Fruit fly (Drosophila melanogaster) whole organism, embryonic: ENCODE measurements around the gene tub.
A peak's percentile ranks its signal among the peaks of the same experiment; 100 is the strongest.

Source experiments
- Adf1 ChIP-seq: fragments of 200-800 bp; sonication (Bioruptor generic); IDR thresholded peaks from 2 replicates; pipeline ENCODE4 v1.3.6; 2022; ENCODE audit warnings: missing biosample characterization, missing genetic modification characterization
- CG10543 ChIP-seq: fragments of 200-800 bp; sonication (Bioruptor generic); optimal IDR thresholded peaks from 3 replicates; lab custom pipeline; 2017; ENCODE audit warnings: missing biosample characterization, mild to moderate bottlenecking, missing genetic modification characterization, moderate library complexity
- CG11247 ChIP-seq: fragments of 200-800 bp; sonication (Bioruptor generic); IDR thresholded peaks from 2 replicates; pipeline ENCODE4 v1.3.6; 2022; ENCODE audit warnings: missing biosample characterization, missing genetic modification characterization
- CG15073 ChIP-seq: fragments of 200-800 bp; sonication (Bioruptor generic); optimal IDR thresholded peaks from 2 replicates; lab custom pipeline; 2016; ENCODE audit warnings: missing biosample characterization, missing genetic modification characterization
- CG18764 ChIP-seq: fragments of 200-800 bp; sonication (Bioruptor generic); optimal IDR thresholded peaks from 3 replicates; lab custom pipeline; 2016; ENCODE audit warnings: missing biosample characterization, missing genetic modification characterization
- CG30020 ChIP-seq: fragments of 200-800 bp; optimal IDR thresholded peaks from 2 replicates; lab custom pipeline; 2019; ENCODE audit warnings: missing biosample characterization, mild to moderate bottlenecking, missing genetic modification characterization, moderate library complexity
- CG31388 ChIP-seq: fragments of 200-800 bp; sonication (Bioruptor generic); optimal IDR thresholded peaks from 2 replicates; lab custom pipeline; 2016; ENCODE audit warnings: missing biosample characterization, missing genetic modification characterization
- CG4282 ChIP-seq: fragments of 200-800 bp; sonication (Bioruptor generic); optimal IDR thresholded peaks from 2 replicates; lab custom pipeline; 2016; ENCODE audit warnings: missing biosample characterization, missing genetic modification characterization
- CG4360 ChIP-seq: fragments of 200-800 bp; sonication (Bioruptor generic); IDR thresholded peaks from 2 replicates; pipeline ENCODE4 v1.3.6; 2022; ENCODE audit warnings: missing biosample characterization, missing genetic modification characterization
- CG6654 ChIP-seq: fragments of 200-800 bp; sonication (Bioruptor generic); optimal IDR thresholded peaks from 2 replicates; lab custom pipeline; 2017; ENCODE audit warnings: missing biosample characterization, mild to moderate bottlenecking, missing genetic modification characterization
- CG8281 ChIP-seq: fragments of 200-800 bp; sonication (Bioruptor generic); optimal IDR thresholded peaks from 2 replicates; lab custom pipeline; 2018; ENCODE audit warnings: missing biosample characterization, mild to moderate bottlenecking, missing genetic modification characterization, moderate library complexity
- CG8359 ChIP-seq: fragments of 200-800 bp; sonication (Bioruptor generic); optimal IDR thresholded peaks from 2 replicates; lab custom pipeline; 2017; ENCODE audit warnings: missing biosample characterization, mild to moderate bottlenecking, missing genetic modification characterization, borderline replicate concordance
- CG9609 ChIP-seq: fragments of 200-800 bp; sonication (Bioruptor generic); optimal IDR thresholded peaks from 3 replicates; lab custom pipeline; 2016; ENCODE audit warnings: missing biosample characterization, missing genetic modification characterization
- CrebB ChIP-seq: fragments of 200-800 bp; sonication (Bioruptor generic); optimal IDR thresholded peaks from 3 replicates; lab custom pipeline; 2018; ENCODE audit warnings: missing biosample characterization, mild to moderate bottlenecking, missing genetic modification characterization
- HLHmδ ChIP-seq: fragments of 200-800 bp; sonication (Bioruptor generic); optimal IDR thresholded peaks from 2 replicates; lab custom pipeline; 2018; ENCODE audit warnings: missing biosample characterization, mild to moderate bottlenecking, missing genetic modification characterization, moderate library complexity
- HmgZ ChIP-seq: fragments of 200-800 bp; sonication (Bioruptor generic); optimal IDR thresholded peaks from 2 replicates; lab custom pipeline; 2018; ENCODE audit warnings: missing biosample characterization, mild to moderate bottlenecking, missing genetic modification characterization
- Hr78 ChIP-seq, 2 experiments: fragments of 200-800 bp in 1 of 2; fragments of >200 bp in 1 of 2; sonication (Bioruptor generic) in 1 of 2; optimal IDR thresholded peaks; 2 replicates each; lab custom pipeline; 2017 to 2019; ENCODE audit warnings: missing biosample characterization in 2 of 2, missing genetic modification characterization in 2 of 2, mild to moderate bottlenecking in 1 of 2, moderate library complexity in 1 of 2
- Lpt ChIP-seq: fragments of >200 bp; optimal IDR thresholded peaks from 2 replicates; lab custom pipeline; 2018; ENCODE audit warnings: missing biosample characterization, missing genetic modification characterization
- Meics ChIP-seq: fragments of 200-800 bp; sonication (Bioruptor generic); optimal IDR thresholded peaks from 2 replicates; lab custom pipeline; 2017; ENCODE audit warnings: missing biosample characterization, mild to moderate bottlenecking, missing genetic modification characterization
- Neu2 ChIP-seq: fragments of 200-800 bp; sonication (Bioruptor generic); optimal IDR thresholded peaks from 3 replicates; lab custom pipeline; 2016; ENCODE audit warnings: missing biosample characterization, missing genetic modification characterization, borderline replicate concordance
- Optix ChIP-seq: fragments of 200-800 bp; sonication (Bioruptor generic); IDR thresholded peaks from 3 replicates; pipeline ENCODE4 v1.3.6; 2022; ENCODE audit warnings: missing biosample characterization, missing genetic modification characterization
- Ptx1 ChIP-seq: fragments of 200-800 bp; sonication (Bioruptor generic); IDR thresholded peaks from 2 replicates; pipeline ENCODE4 v1.3.6; 2022; ENCODE audit warnings: missing biosample characterization, missing genetic modification characterization
- amos ChIP-seq: fragments of 200-800 bp; sonication (Bioruptor generic); IDR thresholded peaks from 2 replicates; pipeline ENCODE4 v1.3.6; 2022; ENCODE audit warnings: missing biosample characterization, missing genetic modification characterization; ENCODE audit not compliant: partially characterized antibody
- ara ChIP-seq: fragments of 200-800 bp; sonication (Bioruptor generic); IDR thresholded peaks from 2 replicates; pipeline ENCODE4 v1.3.6; 2022; ENCODE audit warnings: missing biosample characterization, missing genetic modification characterization
- ash1 ChIP-seq: fragments of 200-800 bp; sonication (Bioruptor generic); optimal IDR thresholded peaks from 2 replicates; lab custom pipeline; 2018; ENCODE audit warnings: missing biosample characterization, mild to moderate bottlenecking, missing genetic modification characterization
- cas ChIP-seq: fragments of 200-800 bp; sonication (Bioruptor generic); IDR thresholded peaks from 2 replicates; pipeline ENCODE4 v1.3.6; 2022; ENCODE audit warnings: missing biosample characterization, missing genetic modification characterization
- ci ChIP-seq: fragments of 200-800 bp; sonication (Bioruptor generic); IDR thresholded peaks from 3 replicates; pipeline ENCODE4 v1.3.6; 2022; ENCODE audit warnings: missing biosample characterization, missing genetic modification characterization
- exex ChIP-seq: fragments of 200-800 bp; sonication (Bioruptor generic); optimal IDR thresholded peaks from 4 replicates; lab custom pipeline; 2018; ENCODE audit warnings: missing biosample characterization, mild to moderate bottlenecking, missing genetic modification characterization, moderate library complexity
- fd64A ChIP-seq: fragments of 200-800 bp; sonication (Bioruptor generic); optimal IDR thresholded peaks from 3 replicates; lab custom pipeline; 2018; ENCODE audit warnings: missing biosample characterization, mild to moderate bottlenecking, missing genetic modification characterization
- gcm2 ChIP-seq: fragments of 200-800 bp; sonication (Bioruptor generic); optimal IDR thresholded peaks from 2 replicates; lab custom pipeline; 2016; ENCODE audit warnings: missing biosample characterization, missing genetic modification characterization
- hkb ChIP-seq, 2 experiments: fragments of 200-800 bp in 1 of 2; fragments of >200 bp in 1 of 2; sonication (Bioruptor generic) in 1 of 2; IDR thresholded peaks in 1 of 2; optimal IDR thresholded peaks in 1 of 2; 2 replicates each; pipeline versions ENCODE4 v1.3.6 to Lab custom; 2017 to 2022; ENCODE audit warnings: missing biosample characterization in 1 of 2, missing genetic modification characterization in 1 of 2
- hth ChIP-seq: fragments of >200 bp; optimal IDR thresholded peaks from 2 replicates; lab custom pipeline; 2017; ENCODE audit warnings: inconsistent platforms
- insv ChIP-seq, 2 experiments: fragments of 200-800 bp; sonication (Bioruptor generic); optimal IDR thresholded peaks; 3 replicates each; lab custom pipeline; 2016 to 2018; ENCODE audit warnings: missing biosample characterization in 2 of 2, missing genetic modification characterization in 2 of 2
- inv ChIP-seq: fragments of 200-800 bp; sonication (Bioruptor generic); IDR thresholded peaks from 2 replicates; pipeline ENCODE4 v1.3.6; 2022; ENCODE audit warnings: missing biosample characterization, missing genetic modification characterization; ENCODE audit not compliant: partially characterized antibody
- kay ChIP-seq: fragments of 200-800 bp; sonication (Bioruptor generic); optimal IDR thresholded peaks from 2 replicates; lab custom pipeline; 2016; ENCODE audit warnings: missing biosample characterization, missing genetic modification characterization
- kni ChIP-seq: fragments of 200-800 bp; sonication (Bioruptor generic); optimal IDR thresholded peaks from 3 replicates; lab custom pipeline; 2017; ENCODE audit warnings: mild to moderate bottlenecking, missing biosample characterization, missing genetic modification reagents, missing genetic modification characterization
- knrl ChIP-seq: fragments of 200-800 bp; sonication (Bioruptor generic); IDR thresholded peaks from 3 replicates; pipeline ENCODE4 v1.3.6; 2022; ENCODE audit warnings: missing biosample characterization, missing genetic modification characterization; ENCODE audit not compliant: partially characterized antibody
- lbe ChIP-seq: fragments of 200-800 bp; sonication (Bioruptor generic); optimal IDR thresholded peaks from 2 replicates; lab custom pipeline; 2016; ENCODE audit warnings: missing biosample characterization, mild to moderate bottlenecking, missing genetic modification characterization
- lilli ChIP-seq: fragments of 200-800 bp; sonication (Bioruptor generic); optimal IDR thresholded peaks from 3 replicates; lab custom pipeline; 2016; ENCODE audit warnings: missing biosample characterization, missing genetic modification characterization
- pan ChIP-seq, 4 experiments: fragments of >200 bp in 3 of 4; fragments of 200-800 bp in 1 of 4; sonication (Bioruptor generic) in 1 of 4; optimal IDR thresholded peaks in 3 of 4; IDR thresholded peaks in 1 of 4; 2 replicates each; pipeline versions ENCODE4 v1.3.6 to Lab custom; 2017 to 2022; ENCODE audit warnings: missing biosample characterization in 2 of 4, missing genetic modification characterization in 2 of 4, mixed read lengths in 1 of 4
- pfk ChIP-seq: fragments of 200-800 bp; sonication (Bioruptor generic); optimal IDR thresholded peaks from 2 replicates; lab custom pipeline; 2018; ENCODE audit warnings: missing biosample characterization, mild to moderate bottlenecking, missing genetic modification characterization, moderate library complexity
- pnt ChIP-seq: fragments of 200-800 bp; sonication (Bioruptor generic); optimal IDR thresholded peaks from 3 replicates; lab custom pipeline; 2016; ENCODE audit warnings: missing biosample characterization, missing genetic modification characterization
- sisA ChIP-seq: fragments of 200-800 bp; sonication (Bioruptor generic); IDR thresholded peaks from 2 replicates; pipeline ENCODE4 v1.3.6; 2022; ENCODE audit warnings: missing biosample characterization, missing genetic modification characterization
- sug ChIP-seq: fragments of 200-800 bp; optimal IDR thresholded peaks from 2 replicates; lab custom pipeline; 2019; ENCODE audit warnings: missing biosample characterization, mild to moderate bottlenecking, missing genetic modification characterization, moderate library complexity
- tgo ChIP-seq: fragments of 200-800 bp; sonication (Bioruptor generic); IDR thresholded peaks from 3 replicates; pipeline ENCODE4 v1.3.6; 2022; ENCODE audit warnings: missing biosample characterization, missing genetic modification characterization
- tll ChIP-seq, 2 experiments: fragments of 200-800 bp in 1 of 2; fragments of >200 bp in 1 of 2; sonication (Bioruptor generic) in 1 of 2; optimal IDR thresholded peaks; 2 replicates each; lab custom pipeline; 2017 to 2019; ENCODE audit warnings: missing biosample characterization in 2 of 2, missing genetic modification characterization in 2 of 2, mild to moderate bottlenecking in 1 of 2, moderate library complexity in 1 of 2
- ttk ChIP-seq: fragments of 200-800 bp; sonication (Bioruptor generic); IDR thresholded peaks from 2 replicates; pipeline ENCODE4 v2.1.2; 2022; ENCODE audit warnings: missing biosample characterization, missing genetic modification characterization
- usp ChIP-seq: fragments of >200 bp; optimal IDR thresholded peaks from 2 replicates; lab custom pipeline; 2017; ENCODE audit warnings: missing biosample characterization, missing genetic modification characterization
- wor ChIP-seq: fragments of 200-800 bp; sonication (Bioruptor generic); IDR thresholded peaks from 2 replicates; pipeline ENCODE4 v1.3.6; 2022; ENCODE audit warnings: missing biosample characterization, missing genetic modification characterization

Gene tub

DNA sequence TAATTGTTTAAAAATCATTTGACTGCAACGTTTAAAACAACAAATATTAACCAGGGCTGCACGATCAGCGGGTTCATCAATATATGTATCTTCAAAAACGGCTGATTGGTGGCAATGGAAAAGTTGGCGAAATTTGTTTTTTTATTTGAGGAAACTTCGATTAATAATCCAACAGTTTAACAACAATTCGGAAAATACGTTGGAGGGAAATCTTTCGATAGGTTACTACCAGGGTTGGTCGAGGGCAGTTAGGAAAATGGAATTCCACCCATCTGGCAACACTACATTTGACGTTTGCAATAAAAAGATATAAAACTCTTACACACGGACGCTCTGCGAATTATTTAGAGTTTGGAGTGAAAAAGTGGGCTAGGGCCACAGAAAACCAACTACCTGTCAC is 49.6 kb downstream of the tub start, which contains the start of the genes Lipt2 and CG14650 (continued):
- TF ChIP-seq CG11247, result 0 out of 2 replicates have a peak, but pooled peaks have one; percentile 26
- no peak for TF ChIP-seq exex (tag; lab: Kevin White, UChicago)
- TF ChIP-seq ci (GFP tag; lab: Robert Waterston, UW), result peak; percentile 39; the same call in 1 of the 3 replicates
- TF ChIP-seq amos (GFP tag; lab: Robert Waterston, UW), result peak; percentile 65
- no peak for TF ChIP-seq Adf1 (GFP tag; lab: Robert Waterston, UW)
- peak; percentile 57 for TF ChIP-seq hkb (optimal IDR thresholded peaks at IDR 0.05; lab: Kevin White, UChicago)
- TF ChIP-seq hkb (GFP tag; IDR thresholded peaks at IDR 0.05; lab: Robert Waterston, UW), result peak; percentile 50
- no peak for TF ChIP-seq ara (GFP tag; lab: Robert Waterston, UW)
- no peak for TF ChIP-seq CG15073
- no peak for TF ChIP-seq kni (GFP tag; lab: Kevin White, UChicago)
- peak in 1 of 2 experiments; percentile 38 for TF ChIP-seq insv (GFP tag; optimal IDR thresholded peaks at IDR 0.05; lab: Kevin White, UChicago)
- peak in 1 of 2 experiments; percentile 81 for TF ChIP-seq Hr78 (GFP tag; optimal IDR thresholded peaks at IDR 0.05; lab: Kevin White, UChicago)
- TF ChIP-seq CG31388 (GFP tag; lab: Kevin White, UChicago), result no peak
- TF ChIP-seq CG8281, result no peak
- peak in 1 of 2 experiments; percentile 58 for TF ChIP-seq tll (GFP tag; optimal IDR thresholded peaks at IDR 0.05; lab: Kevin White, UChicago)
- no peak for TF ChIP-seq CG4360
- no peak for TF ChIP-seq ash1 (GFP tag; lab: Kevin White, UChicago)
- TF ChIP-seq pfk (GFP tag; lab: Kevin White, UChicago), result no peak
- TF ChIP-seq sug (tag; lab: Kevin White, UChicago), result peak; percentile 60
- no peak for TF ChIP-seq usp (GFP tag; lab: Kevin White, UChicago)
- peak; percentile 31; the same call in 1 of the 2 replicates for TF ChIP-seq inv (GFP tag; lab: Robert Waterston, UW)
- no peak for TF ChIP-seq pan (optimal IDR thresholded peaks at IDR 0.05; lab: Kevin White, UChicago)
- peak in 1 of 2 experiments; percentile 49 for TF ChIP-seq pan (GFP tag; optimal IDR thresholded peaks at IDR 0.05 in 1 of 2, IDR thresholded peaks at IDR 0.05 in 1 of 2)
- TF ChIP-seq kay (GFP tag; lab: Kevin White, UChicago), result peak; percentile 34
- TF ChIP-seq CG18764 (GFP tag; lab: Kevin White, UChicago), result peak; percentile 37
- no peak for TF ChIP-seq fd64A (GFP tag; lab: Kevin White, UChicago)
- TF ChIP-seq CG8359, result no peak
- TF ChIP-seq lilli, result peak; percentile 85
- no peak; the same call in 2 of the 3 replicates for TF ChIP-seq Optix
- TF ChIP-seq CG30020 (tag; lab: Kevin White, UChicago), result peak; percentile 79
- TF ChIP-seq CG6654 (GFP tag; lab: Kevin White, UChicago), result no peak
- no peak for TF ChIP-seq cas (GFP tag; lab: Robert Waterston, UW)
- TF ChIP-seq tgo (GFP tag; lab: Robert Waterston, UW), result no peak; the same call in 2 of the 3 replicates
- peak; percentile 52 for TF ChIP-seq CG10543 (GFP tag; lab: Kevin White, UChicago)
- peak; percentile 65 for TF ChIP-seq pnt
- peak; percentile 32 for TF ChIP-seq CG4282
- TF ChIP-seq knrl (GFP tag; lab: Robert Waterston, UW), result peak; percentile 61
- TF ChIP-seq lbe (GFP tag; lab: Kevin White, UChicago), result no peak
- TF ChIP-seq CrebB (tag; lab: Kevin White, UChicago), result no peak
- no peak for TF ChIP-seq ttk (GFP tag; lab: Robert Waterston, UW)
- TF ChIP-seq Lpt (GFP tag; lab: Kevin White, UChicago), result no peak
- TF ChIP-seq HLHmδ (GFP tag; lab: Kevin White, UChicago), result no peak
- TF ChIP-seq sisA (GFP tag; lab: Robert Waterston, UW), result peak; percentile 40; the same call in 1 of the 2 replicates
- no peak for TF ChIP-seq wor (GFP tag; lab: Robert Waterston, UW)
- TF ChIP-seq HmgZ (tag; lab: Kevin White, UChicago), result peak; percentile 86
- TF ChIP-seq Neu2 (GFP tag; lab: Kevin White, UChicago), result no peak
- TF ChIP-seq gcm2 (GFP tag; lab: Kevin White, UChicago), result no peak
- TF ChIP-seq Ptx1, result peak; percentile 35; the same call in 1 of the 2 replicates
- peak; percentile 70 for TF ChIP-seq CG9609 (GFP tag; lab: Kevin White, UChicago)
- no peak for TF ChIP-seq hth (lab: Kevin White, UChicago)
- TF ChIP-seq Meics, result no peak
